Fruit fly (Drosophila melanogaster) whole organism, embryonic: Measurements from ENCODE around the gene Pstk.

Experiments used
- Bdp1 ChIP-seq: fragments of 200-800 bp; sonication (Bioruptor generic); optimal IDR thresholded peaks from 3 replicates; lab custom pipeline; 2016; ENCODE audit warnings: missing biosample characterization, missing genetic modification characterization
- CG10147 ChIP-seq: fragments of 200-800 bp; sonication (Bioruptor generic); optimal IDR thresholded peaks from 2 replicates; lab custom pipeline; 2019; ENCODE audit warnings: missing biosample characterization, mild to moderate bottlenecking, missing genetic modification characterization, moderate library complexity
- CG10654 ChIP-seq: fragments of 200-800 bp; sonication (Bioruptor generic); optimal IDR thresholded peaks from 2 replicates; lab custom pipeline; 2016; ENCODE audit warnings: missing biosample characterization, missing genetic modification characterization
- CG11695 ChIP-seq: fragments of 200-800 bp; sonication (Bioruptor generic); IDR thresholded peaks from 3 replicates; pipeline ENCODE4 v1.3.6; 2022; ENCODE audit warnings: missing biosample characterization, missing genetic modification characterization
- CG1233 ChIP-seq: fragments of 200-800 bp; sonication (Bioruptor generic); optimal IDR thresholded peaks from 4 replicates; lab custom pipeline; 2018; ENCODE audit warnings: missing biosample characterization, mild to moderate bottlenecking, missing genetic modification characterization
- CG12391 ChIP-seq: fragments of 200-800 bp; sonication (Bioruptor generic); optimal IDR thresholded peaks from 3 replicates; lab custom pipeline; 2018; ENCODE audit warnings: missing biosample characterization, mild to moderate bottlenecking, missing genetic modification characterization, moderate library complexity
- CG13424 ChIP-seq: fragments of 200-800 bp; sonication (Bioruptor generic); optimal IDR thresholded peaks from 2 replicates; lab custom pipeline; 2019; ENCODE audit warnings: missing biosample characterization, mild to moderate bottlenecking, missing genetic modification characterization, moderate library complexity
- CG14014 ChIP-seq: fragments of 200-800 bp; sonication (Bioruptor generic); IDR thresholded peaks from 2 replicates; pipeline ENCODE4 v1.3.6; 2022; ENCODE audit warnings: missing biosample characterization, missing genetic modification characterization
- CG15514 ChIP-seq: fragments of 200-800 bp; sonication (Bioruptor generic); optimal IDR thresholded peaks from 3 replicates; lab custom pipeline; 2017; ENCODE audit warnings: missing biosample characterization, missing genetic modification characterization, mild to moderate bottlenecking, moderate library complexity, missing genetic modification reagents
- CG16779 ChIP-seq: fragments of 200-800 bp; sonication (Bioruptor generic); IDR thresholded peaks from 2 replicates; pipeline ENCODE4 v1.3.6; 2022; ENCODE audit warnings: missing biosample characterization, missing genetic modification characterization
- CG17359 ChIP-seq: fragments of 200-800 bp; sonication (Bioruptor generic); optimal IDR thresholded peaks from 3 replicates; lab custom pipeline; 2018; ENCODE audit warnings: missing biosample characterization, mild to moderate bottlenecking, missing genetic modification characterization, moderate library complexity
- CG1792 ChIP-seq: fragments of 200-800 bp; sonication (Bioruptor generic); optimal IDR thresholded peaks from 2 replicates; lab custom pipeline; 2016; ENCODE audit warnings: missing biosample characterization, missing genetic modification characterization
- CG18619 ChIP-seq: fragments of 200-800 bp; sonication (Bioruptor generic); optimal IDR thresholded peaks from 3 replicates; lab custom pipeline; 2017; ENCODE audit warnings: missing biosample characterization, mild to moderate bottlenecking, missing genetic modification characterization
- CG2199 ChIP-seq: fragments of 200-800 bp; sonication (Bioruptor generic); IDR thresholded peaks from 3 replicates; pipeline ENCODE4 v1.3.6; 2022; ENCODE audit warnings: missing biosample characterization, missing genetic modification characterization
- CG2875 ChIP-seq: fragments of 200-800 bp; sonication (Bioruptor generic); optimal IDR thresholded peaks from 2 replicates; lab custom pipeline; 2017; ENCODE audit warnings: missing biosample characterization, mild to moderate bottlenecking, missing genetic modification characterization, missing genetic modification reagents
- CG32767 ChIP-seq: fragments of 200-800 bp; sonication (Bioruptor generic); IDR thresholded peaks from 2 replicates; pipeline ENCODE4 v1.3.6; 2022; ENCODE audit warnings: missing biosample characterization, missing genetic modification characterization
- CG34376 ChIP-seq: fragments of 200-800 bp; sonication (Bioruptor generic); optimal IDR thresholded peaks from 2 replicates; lab custom pipeline; 2018; ENCODE audit warnings: missing biosample characterization, mild to moderate bottlenecking, missing genetic modification characterization
- CG6654 ChIP-seq: fragments of 200-800 bp; sonication (Bioruptor generic); optimal IDR thresholded peaks from 2 replicates; lab custom pipeline; 2017; ENCODE audit warnings: missing biosample characterization, mild to moderate bottlenecking, missing genetic modification characterization
- CG7372 ChIP-seq: fragments of 200-800 bp; sonication (Bioruptor generic); IDR thresholded peaks from 2 replicates; pipeline ENCODE4 v1.3.6; 2022; ENCODE audit warnings: missing biosample characterization, missing genetic modification characterization
- CG7963 ChIP-seq: fragments of 200-800 bp; sonication (Bioruptor generic); IDR thresholded peaks from 3 replicates; pipeline ENCODE4 v1.3.6; 2022; ENCODE audit warnings: missing biosample characterization, missing genetic modification characterization; ENCODE audit not compliant: partially characterized antibody
- CG8478 ChIP-seq: fragments of >200 bp; optimal IDR thresholded peaks from 2 replicates; lab custom pipeline; 2018
- CG9932 ChIP-seq: fragments of 200-800 bp; sonication (Bioruptor generic); IDR thresholded peaks from 2 replicates; pipeline ENCODE4 v1.3.6; 2022; ENCODE audit warnings: missing biosample characterization, missing genetic modification characterization
- Deaf1 ChIP-seq: fragments of 200-800 bp; optimal IDR thresholded peaks from 3 replicates; lab custom pipeline; 2019; ENCODE audit warnings: missing biosample characterization, mild to moderate bottlenecking, missing genetic modification characterization, moderate library complexity
- Dek ChIP-seq: fragments of 200-800 bp; sonication (Bioruptor generic); optimal IDR thresholded peaks from 3 replicates; lab custom pipeline; 2019; ENCODE audit warnings: missing biosample characterization, mild to moderate bottlenecking, missing genetic modification characterization, moderate library complexity
- H15 ChIP-seq: fragments of 200-800 bp; sonication (Bioruptor generic); IDR thresholded peaks from 3 replicates; pipeline ENCODE4 v1.3.6; 2022; ENCODE audit warnings: missing biosample characterization, missing genetic modification characterization
- HLHmδ ChIP-seq: fragments of 200-800 bp; sonication (Bioruptor generic); optimal IDR thresholded peaks from 2 replicates; lab custom pipeline; 2018; ENCODE audit warnings: missing biosample characterization, mild to moderate bottlenecking, missing genetic modification characterization, moderate library complexity
- Hmr ChIP-seq: fragments of 200-800 bp; sonication (Bioruptor generic); optimal IDR thresholded peaks from 3 replicates; lab custom pipeline; 2017; ENCODE audit warnings: mild to moderate bottlenecking, missing biosample characterization, missing genetic modification reagents, missing genetic modification characterization
- Hmx ChIP-seq: fragments of 200-800 bp; sonication (Bioruptor generic); optimal IDR thresholded peaks from 2 replicates; lab custom pipeline; 2016; ENCODE audit warnings: missing biosample characterization, missing genetic modification characterization
- Hr51 ChIP-seq, 2 experiments: fragments of 200-800 bp; sonication (Bioruptor generic); optimal IDR thresholded peaks; 2 replicates in 1 of 2; 3 replicates in 1 of 2; lab custom pipeline; 2016 to 2018; ENCODE audit warnings: missing biosample characterization in 2 of 2, missing genetic modification characterization in 2 of 2, mild to moderate bottlenecking in 1 of 2, moderate library complexity in 1 of 2
- Mrtf ChIP-seq: fragments of 200-800 bp; sonication (Bioruptor generic); IDR thresholded peaks from 3 replicates; pipeline ENCODE4 v1.3.6; 2022; ENCODE audit warnings: missing biosample characterization, missing genetic modification characterization
- Scr ChIP-seq: fragments of 200-800 bp; sonication (Bioruptor generic); IDR thresholded peaks from 2 replicates; pipeline ENCODE4 v1.3.6; 2022; ENCODE audit warnings: missing biosample characterization, missing genetic modification characterization; ENCODE audit not compliant: partially characterized antibody
- Sry-δ ChIP-seq: fragments of 200-800 bp; sonication (Bioruptor generic); optimal IDR thresholded peaks from 2 replicates; lab custom pipeline; 2016; ENCODE audit warnings: missing biosample characterization, missing genetic modification characterization
- ara ChIP-seq: fragments of 200-800 bp; sonication (Bioruptor generic); IDR thresholded peaks from 2 replicates; pipeline ENCODE4 v1.3.6; 2022; ENCODE audit warnings: missing biosample characterization, missing genetic modification characterization
- ash1 ChIP-seq: fragments of 200-800 bp; sonication (Bioruptor generic); optimal IDR thresholded peaks from 2 replicates; lab custom pipeline; 2018; ENCODE audit warnings: missing biosample characterization, mild to moderate bottlenecking, missing genetic modification characterization
- cato ChIP-seq: fragments of 200-800 bp; sonication (Bioruptor generic); optimal IDR thresholded peaks from 2 replicates; lab custom pipeline; 2016; ENCODE audit warnings: missing biosample characterization, missing genetic modification characterization, borderline replicate concordance
- dpn ChIP-seq, 2 experiments: fragments of 200-800 bp; sonication (Bioruptor generic); optimal IDR thresholded peaks; 3 replicates each; lab custom pipeline; 2016; ENCODE audit warnings: missing biosample characterization in 2 of 2, missing genetic modification characterization in 2 of 2
- fru ChIP-seq: fragments of >200 bp; optimal IDR thresholded peaks from 2 replicates; lab custom pipeline; 2017
- gcm ChIP-seq: fragments of 200-800 bp; sonication (Bioruptor generic); optimal IDR thresholded peaks from 2 replicates; lab custom pipeline; 2019; ENCODE audit warnings: missing biosample characterization, mild to moderate bottlenecking, missing genetic modification characterization, moderate library complexity
- h ChIP-seq: fragments of >200 bp; optimal IDR thresholded peaks from 2 replicates; lab custom pipeline; 2017
- hbn ChIP-seq: fragments of 200-800 bp; sonication (Bioruptor generic); IDR thresholded peaks from 2 replicates; pipeline ENCODE4 v1.3.6; 2022; ENCODE audit warnings: missing biosample characterization, missing genetic modification characterization; ENCODE audit not compliant: partially characterized antibody
- lola ChIP-seq, 3 experiments: fragments of >200 bp in 2 of 3; fragments of 200-800 bp in 1 of 3; sonication (Bioruptor generic) in 1 of 3; optimal IDR thresholded peaks; 2 replicates each; lab custom pipeline; 2017 to 2019; ENCODE audit warnings: missing biosample characterization in 3 of 3, missing genetic modification characterization in 3 of 3, mild to moderate bottlenecking in 1 of 3, moderate library complexity in 1 of 3
- nau ChIP-seq: fragments of 200-800 bp; sonication (Bioruptor generic); optimal IDR thresholded peaks from 3 replicates; lab custom pipeline; 2017; ENCODE audit warnings: missing biosample characterization, mild to moderate bottlenecking, missing genetic modification characterization, missing genetic modification reagents
- odd ChIP-seq: fragments of 200-800 bp; sonication (Bioruptor generic); optimal IDR thresholded peaks from 2 replicates; lab custom pipeline; 2017; ENCODE audit warnings: missing biosample characterization, mild to moderate bottlenecking, missing genetic modification characterization
- org-1 ChIP-seq: fragments of 200-800 bp; sonication (Bioruptor generic); optimal IDR thresholded peaks from 2 replicates; lab custom pipeline; 2017; ENCODE audit warnings: missing biosample characterization, missing genetic modification characterization
- shn ChIP-seq: fragments of 200-800 bp; sonication (Bioruptor generic); optimal IDR thresholded peaks from 3 replicates; lab custom pipeline; 2016; ENCODE audit warnings: missing biosample characterization, missing genetic modification characterization
- sima ChIP-seq: fragments of 200-800 bp; sonication (Bioruptor generic); optimal IDR thresholded peaks from 2 replicates; lab custom pipeline; 2016; ENCODE audit warnings: missing biosample characterization, missing genetic modification characterization
- slp2 ChIP-seq: fragments of 200-800 bp; sonication (Bioruptor generic); optimal IDR thresholded peaks from 2 replicates; lab custom pipeline; 2016; ENCODE audit warnings: missing biosample characterization, missing genetic modification characterization
- tap ChIP-seq: fragments of 200-800 bp; optimal IDR thresholded peaks from 3 replicates; lab custom pipeline; 2019; ENCODE audit warnings: missing biosample characterization, mild to moderate bottlenecking, missing genetic modification characterization, moderate library complexity
- ttk ChIP-seq: fragments of 200-800 bp; sonication (Bioruptor generic); IDR thresholded peaks from 2 replicates; pipeline ENCODE4 v2.1.2; 2022; ENCODE audit warnings: missing biosample characterization, missing genetic modification characterization
- z ChIP-seq: fragments of 200-800 bp; sonication (Bioruptor generic); IDR thresholded peaks from 3 replicates; pipeline ENCODE4 v1.3.6; 2022; ENCODE audit warnings: missing biosample characterization, missing genetic modification characterization
- zfh1 ChIP-seq: fragments of 200-800 bp; sonication (Bioruptor generic); IDR thresholded peaks from 3 replicates; pipeline ENCODE4 v1.3.6; 2022; ENCODE audit warnings: missing biosample characterization, missing genetic modification characterization

Pstk gene

dm6 chrX:19579648-19580301, 38.6 kb downstream of the Pstk start, which contains the start of gene Tao (continued):
- TF ChIP-seq CG34376 (GFP tag; lab: Kevin White, UChicago) (no peak), CG17359 (no peak), CG7963 (GFP tag; lab: Robert Waterston, UW) (peak; percentile 57), cato (GFP tag; lab: Kevin White, UChicago) (no peak), Hr51 (GFP tag; optimal IDR thresholded peaks at IDR 0.05; lab: Kevin White, UChicago) (no peak), odd (no peak), Deaf1 (tag; lab: Kevin White, UChicago) (no peak), CG10654 (GFP tag; lab: Kevin White, UChicago) (no peak), CG9932 (GFP tag; lab: Robert Waterston, UW) (no peak), H15 (GFP tag; lab: Robert Waterston, UW) (no peak), CG1792 (no peak), tap (tag; lab: Kevin White, UChicago) (no peak), Hmr (GFP tag; lab: Kevin White, UChicago) (no peak), ttk (GFP tag; lab: Robert Waterston, UW) (no peak), CG2199 (GFP tag; lab: Robert Waterston, UW) (no peak), sima (GFP tag; lab: Kevin White, UChicago) (no peak), CG11695 (no peak), HLHmδ (GFP tag; lab: Kevin White, UChicago) (no peak), Scr (GFP tag; lab: Robert Waterston, UW) (peak; percentile 91), CG2875 (GFP tag; lab: Kevin White, UChicago) (no peak), Mrtf (no peak), CG18619 (GFP tag; lab: Kevin White, UChicago) (no peak), fru (lab: Kevin White, UChicago) (no peak), CG8478 (no peak), CG16779 (no peak), ara (no peak), Sry-δ (GFP tag; lab: Kevin White, UChicago) (peak; percentile 80), ash1 (no peak), Dek (tag; lab: Kevin White, UChicago) (no peak), nau (GFP tag; lab: Kevin White, UChicago) (no peak), CG6654 (no peak), z (GFP tag; lab: Robert Waterston, UW) (no peak), Hmx (GFP tag; lab: Kevin White, UChicago) (no peak), shn (GFP tag; lab: Kevin White, UChicago) (no peak), hbn (GFP tag; lab: Robert Waterston, UW) (peak; percentile 70), CG12391 (tag; lab: Kevin White, UChicago) (peak; percentile 41), gcm (GFP tag; lab: Kevin White, UChicago) (no peak), Bdp1 (no peak), CG1233 (GFP tag; lab: Kevin White, UChicago) (no peak), CG13424 (tag; lab: Kevin White, UChicago) (no peak), CG15514 (GFP tag; lab: Kevin White, UChicago) (peak; percentile 37), org-1 (GFP tag; lab: Kevin White, UChicago) (no peak), dpn (GFP tag; optimal IDR thresholded peaks at IDR 0.05; lab: Kevin White, UChicago) (no peak), h (lab: Kevin White, UChicago) (no peak), zfh1 (no peak), CG7372 (GFP tag; lab: Robert Waterston, UW) (no peak), CG32767 (no peak), CG10147 (GFP tag; lab: Kevin White, UChicago) (no peak), slp2 (GFP tag; lab: Kevin White, UChicago) (no peak), CG14014 (GFP tag; lab: Robert Waterston, UW) (no peak), lola (GFP tag; optimal IDR thresholded peaks at IDR 0.05; lab: Kevin White, UChicago) (no peak)
